Worm (Caenorhabditis elegans) whole organism, mixed stage, embryonic: Measurements from ENCODE around the gene far-6.

Experiments
- M03D4.4 ChIP-seq: sonication (generic microtip); optimal IDR thresholded peaks from 2 replicates; lab custom pipeline; 2017; ENCODE audit warnings: mild to moderate bottlenecking, missing genetic modification characterization, missing compliant biosample characterization
- blmp-1 ChIP-seq: fragments of 150-350 bp; optimal IDR thresholded peaks from 2 replicates; lab custom pipeline; 2014; ENCODE audit warnings: missing biosample characterization, missing genetic modification characterization
- ceh-39 ChIP-seq: fragments of 150-350 bp; optimal IDR thresholded peaks from 2 replicates; lab custom pipeline; 2014; ENCODE audit warnings: missing biosample characterization, missing genetic modification characterization
- ceh-43 ChIP-seq: fragments of 200-800 bp; sonication (Bioruptor generic); optimal IDR thresholded peaks from 2 replicates; lab custom pipeline; 2018; ENCODE audit warnings: mild to moderate bottlenecking, missing genetic modification characterization, moderate library complexity, missing compliant biosample characterization
- ceh-83 ChIP-seq: fragments of 200-800 bp; sonication (Bioruptor generic); optimal IDR thresholded peaks from 2 replicates; lab custom pipeline; 2018; ENCODE audit warnings: mild to moderate bottlenecking, missing genetic modification characterization, missing compliant biosample characterization
- ces-1 ChIP-seq: fragments of 150-350 bp; optimal IDR thresholded peaks from 2 replicates; lab custom pipeline; 2014; ENCODE audit warnings: missing biosample characterization, missing genetic modification reagents, missing genetic modification characterization
- cnd-1 ChIP-seq: fragments of 200-800 bp; sonication (Bioruptor generic); optimal IDR thresholded peaks from 2 replicates; lab custom pipeline; 2018; ENCODE audit warnings: mild to moderate bottlenecking, missing genetic modification characterization, missing compliant biosample characterization
- drap-1 ChIP-seq: fragments of 200-800 bp; sonication (Bioruptor generic); optimal IDR thresholded peaks from 3 replicates; lab custom pipeline; 2018; ENCODE audit warnings: mild to moderate bottlenecking, missing genetic modification characterization, missing compliant biosample characterization
- elt-1 ChIP-seq: sonication (generic microtip); optimal IDR thresholded peaks from 2 replicates; lab custom pipeline; 2017; ENCODE audit warnings: missing genetic modification characterization, mild to moderate bottlenecking, missing compliant biosample characterization, antibody characterized with exemption, moderate library complexity, borderline replicate concordance; ENCODE audit not compliant: insufficient read depth
- elt-3 ChIP-seq: fragments of 150-350 bp; optimal IDR thresholded peaks from 2 replicates; lab custom pipeline; 2014; ENCODE audit warnings: missing biosample characterization, missing genetic modification characterization
- ham-2 ChIP-seq: fragments of 200-800 bp; sonication (Bioruptor generic); optimal IDR thresholded peaks from 2 replicates; lab custom pipeline; 2018; ENCODE audit warnings: mild to moderate bottlenecking, missing genetic modification characterization, missing compliant biosample characterization
- hlh-1 ChIP-seq: fragments of 150-350 bp; optimal IDR thresholded peaks from 2 replicates; lab custom pipeline; 2014; ENCODE audit warnings: missing biosample characterization, missing genetic modification reagents, missing genetic modification characterization
- lin-13 ChIP-seq: fragments of 150-350 bp; optimal IDR thresholded peaks from 2 replicates; lab custom pipeline; 2014; ENCODE audit warnings: missing biosample characterization, missing genetic modification characterization
- lin-32 ChIP-seq: fragments of 200-800 bp; sonication (Bioruptor generic); optimal IDR thresholded peaks from 2 replicates; lab custom pipeline; 2018; ENCODE audit warnings: mild to moderate bottlenecking, missing genetic modification characterization, missing compliant biosample characterization
- lsy-2 ChIP-seq: fragments of 150-350 bp; optimal IDR thresholded peaks from 2 replicates; lab custom pipeline; 2014; ENCODE audit warnings: missing biosample characterization, missing genetic modification characterization
- mab-5 ChIP-seq: fragments of 150-350 bp; optimal IDR thresholded peaks from 2 replicates; lab custom pipeline; 2014; ENCODE audit warnings: missing biosample characterization, missing genetic modification characterization
- mls-2 ChIP-seq: sonication (generic microtip); optimal IDR thresholded peaks from 2 replicates; lab custom pipeline; 2016; ENCODE audit warnings: mild to moderate bottlenecking, missing genetic modification characterization, moderate library complexity, missing compliant biosample characterization
- nhr-12 ChIP-seq: fragments of 150-350 bp; optimal IDR thresholded peaks from 2 replicates; lab custom pipeline; 2014; ENCODE audit warnings: missing biosample characterization, missing genetic modification characterization
- nhr-2 ChIP-seq: fragments of 150-350 bp; optimal IDR thresholded peaks from 2 replicates; lab custom pipeline; 2014; ENCODE audit warnings: missing biosample characterization, missing genetic modification characterization
- nhr-28 ChIP-seq: fragments of 150-350 bp; optimal IDR thresholded peaks from 2 replicates; lab custom pipeline; 2014; ENCODE audit warnings: missing biosample characterization, missing genetic modification characterization
- pha-4 ChIP-seq: fragments of 150-350 bp; optimal IDR thresholded peaks from 2 replicates; lab custom pipeline; 2018; ENCODE audit warnings: missing biosample characterization, missing genetic modification reagents, missing genetic modification characterization
- sem-2 ChIP-seq: fragments of 200-800 bp; sonication (Bioruptor generic); optimal IDR thresholded peaks from 2 replicates; lab custom pipeline; 2018; ENCODE audit warnings: mild to moderate bottlenecking, missing genetic modification characterization, missing compliant biosample characterization
- snpc-4 ChIP-seq: fragments of 150-350 bp; optimal IDR thresholded peaks from 2 replicates; lab custom pipeline; 2014; ENCODE audit warnings: missing biosample characterization, missing genetic modification characterization
- sptf-1 ChIP-seq: sonication (generic microtip); optimal IDR thresholded peaks from 2 replicates; lab custom pipeline; 2017; ENCODE audit warnings: mild to moderate bottlenecking, missing genetic modification characterization, moderate library complexity, missing compliant biosample characterization
- tbx-8 ChIP-seq: fragments of 200-800 bp; sonication (Bioruptor generic); optimal IDR thresholded peaks from 2 replicates; lab custom pipeline; 2018; ENCODE audit warnings: mild to moderate bottlenecking, missing genetic modification characterization, moderate library complexity, missing compliant biosample characterization
- unc-120 ChIP-seq: sonication (generic microtip); optimal IDR thresholded peaks from 2 replicates; lab custom pipeline; 2017; ENCODE audit warnings: missing genetic modification characterization, missing compliant biosample characterization; ENCODE audit not compliant: poor library complexity, severe bottlenecking
- unc-39 ChIP-seq: fragments of 150-350 bp; optimal IDR thresholded peaks from 2 replicates; lab custom pipeline; 2014; ENCODE audit warnings: missing biosample characterization, missing genetic modification characterization
- unc-62 ChIP-seq: fragments of 150-350 bp; optimal IDR thresholded peaks from 2 replicates; lab custom pipeline; 2014; ENCODE audit warnings: missing biosample characterization, missing genetic modification reagents, missing genetic modification characterization
- ztf-11 ChIP-seq: fragments of 150-350 bp; optimal IDR thresholded peaks from 2 replicates; lab custom pipeline; 2014; ENCODE audit warnings: missing biosample characterization, missing genetic modification characterization

Gene far-6

ce11 chrIV:13342555-13342954 lies 14.4 kb downstream of the far-6 start, which contains the start of gene W02A2.5:
Gene W02A2.5, plus strand, starts transcription at chrIV:13342855.
- TF ChIP-seq cnd-1 (tag; lab: Kevin White, UChicago) (no peak), sem-2 (no peak), snpc-4 (no peak), ces-1 (GFP tag; lab: Kevin White, UChicago) (no peak), ceh-43 (GFP tag; lab: Kevin White, UChicago) (no peak), pha-4 (tag; lab: Kevin White, UChicago) (no peak), unc-62 (no peak), nhr-2 (tag; lab: Kevin White, UChicago) (no peak), mab-5 (tag; lab: Kevin White, UChicago) (no peak), drap-1 (no peak), hlh-1 (tag; lab: Kevin White, UChicago) (no peak)

ce11 chrIV:13346078-13346477 lies 17.9 kb downstream of the far-6 start:
- TF ChIP-seq nhr-12 (tag; lab: Kevin White, UChicago) (no peak), lin-13 (no peak), ceh-43 (GFP tag; lab: Kevin White, UChicago) (no peak), mab-5 (tag; lab: Kevin White, UChicago) (no peak), mls-2 (tag; lab: Kevin White, UChicago) (no peak)

- TF ChIP-seq ceh-83 (no peak), mab-5 (tag; lab: Kevin White, UChicago) (no peak), unc-39 (tag; lab: Kevin White, UChicago) (no peak), ces-1 (GFP tag; lab: Kevin White, UChicago) (no peak), lsy-2 (tag; lab: Kevin White, UChicago) (no peak), mls-2 (tag; lab: Kevin White, UChicago) (no peak)
Observed at ce11 chrIV:13347232-13347715, 19.1 kb downstream of the far-6 start, which contains the start of gene W02A2.9. Gene W02A2.9, plus strand, starts transcription at chrIV:13347665.

- no peak for TF ChIP-seq hlh-1 (tag; lab: Kevin White, UChicago)
- no peak for TF ChIP-seq elt-3 (tag; lab: Kevin White, UChicago)
- TF ChIP-seq sptf-1 (tag; lab: Kevin White, UChicago) = no peak
- no peak for TF ChIP-seq ham-2
- TF ChIP-seq nhr-12 (tag; lab: Kevin White, UChicago) = no peak
- no peak for TF ChIP-seq ceh-39
- TF ChIP-seq mab-5 (tag; lab: Kevin White, UChicago) = no peak
- TF ChIP-seq snpc-4 = no peak
- TF ChIP-seq ztf-11 = no peak
- no peak for TF ChIP-seq unc-39 (tag; lab: Kevin White, UChicago)
- no peak for TF ChIP-seq elt-1
Observed at ce11 chrIV:13348592-13348991, 20.4 kb downstream of the far-6 start, which contains the start of gene W02A2.12. Gene W02A2.12, minus strand, starts transcription at chrIV:13348831.

- TF ChIP-seq lsy-2 (tag; lab: Kevin White, UChicago) (peak; percentile 74), ceh-39 (no peak), lin-32 (GFP tag; lab: Kevin White, UChicago) (no peak), ztf-11 (no peak), unc-120 (tag; lab: Kevin White, UChicago) (no peak), sptf-1 (tag; lab: Kevin White, UChicago) (no peak)
Observed at ce11 chrIV:13353143-13353773, 25.1 kb downstream of the far-6 start, which contains the start of the genes rec-8 and mex-5. Gene rec-8, minus strand, starts transcription at chrIV:13353193. Gene mex-5, plus strand, starts transcription at chrIV:13353723.

ce11 chrIV:13354044-13354443 lies 25.9 kb downstream of the far-6 start:
- TF ChIP-seq elt-3 (tag; lab: Kevin White, UChicago) (no peak), unc-120 (tag; lab: Kevin White, UChicago) (no peak), tbx-8 (GFP tag; lab: Kevin White, UChicago) (no peak), drap-1 (no peak), lsy-2 (tag; lab: Kevin White, UChicago) (no peak), mab-5 (tag; lab: Kevin White, UChicago) (no peak), sem-2 (no peak), pha-4 (tag; lab: Kevin White, UChicago) (no peak), M03D4.4 (tag; lab: Kevin White, UChicago) (no peak), hlh-1 (tag; lab: Kevin White, UChicago) (no peak), ceh-83 (no peak), elt-1 (no peak), ceh-39 (no peak), nhr-28 (no peak), nhr-12 (tag; lab: Kevin White, UChicago) (no peak), blmp-1 (tag; lab: Kevin White, UChicago) (no peak), cnd-1 (tag; lab: Kevin White, UChicago) (no peak), ztf-11 (no peak)
- TF ChIP-seq, all 35 proteins: peak for 0
